Fruit fly (Drosophila melanogaster): ENCODE data around the gene Cp15.

The Cp15 gene

DNA sequence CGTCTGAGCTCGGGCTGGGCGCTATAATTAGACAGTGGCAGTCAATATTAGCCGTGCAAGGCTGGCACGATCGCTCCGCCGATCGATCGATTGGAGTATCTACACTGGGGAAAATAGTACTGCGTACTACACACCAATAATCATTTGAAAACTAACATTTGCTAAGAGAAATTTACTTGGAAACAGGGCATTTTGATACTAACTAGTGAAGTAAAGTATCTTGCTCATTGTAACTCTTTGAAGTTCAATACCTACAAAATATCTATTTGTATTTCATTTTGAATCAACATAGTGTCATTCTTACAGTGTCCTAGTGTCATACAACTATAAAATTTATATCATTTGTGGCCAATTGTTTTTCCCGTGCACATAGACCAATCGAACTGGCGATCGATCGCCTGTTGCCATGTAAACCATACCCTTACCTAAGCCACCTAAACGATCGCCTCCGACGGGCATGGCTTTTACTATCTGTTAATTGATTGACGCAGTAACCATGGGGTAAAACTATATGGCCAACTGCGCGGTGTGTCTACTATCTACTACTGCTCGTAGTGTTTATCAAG lies 27.6 kb upstream of the Cp15 start (continued):
- TF ChIP-seq CG10431 (GFP tag; optimal IDR thresholded peaks at IDR 0.05) (no peak), schlank (tag; optimal IDR thresholded peaks at IDR 0.05) (peak; percentile 10), CG16779 (GFP tag; IDR thresholded peaks at IDR 0.05) (no peak), jing (GFP tag; optimal IDR thresholded peaks at IDR 0.05) (peak; percentile 73), CG16815 (GFP tag; optimal IDR thresholded peaks at IDR 0.05) (peak; percentile 62), E2f1 (GFP tag; IDR thresholded peaks at IDR 0.05) (peak; percentile 74), lab (GFP tag; optimal IDR thresholded peaks at IDR 0.05) (peak; percentile 84), trh (GFP tag; optimal IDR thresholded peaks at IDR 0.05) (peak; percentile 7), disco-r (GFP tag; optimal IDR thresholded peaks at IDR 0.05) (peak; percentile 29), dan (GFP tag; IDR thresholded peaks at IDR 0.05) (no peak), pfk (GFP tag; optimal IDR thresholded peaks at IDR 0.05) (no peak), CG17829 (tag; optimal IDR thresholded peaks at IDR 0.05) (peak; percentile 72), Hr51 (GFP tag; optimal IDR thresholded peaks at IDR 0.05) (peak; percentile 73 to 89), Hmr (GFP tag; optimal IDR thresholded peaks at IDR 0.05) (peak; percentile 86), croc (GFP tag; conservative IDR thresholded peaks at IDR 0.05) (no peak; the same call in 2 of the 3 replicates), CG15073 (GFP tag; optimal IDR thresholded peaks at IDR 0.05) (peak; percentile 34), CG7786 (GFP tag; optimal IDR thresholded peaks at IDR 0.05) (peak; percentile 86), CG8944 (GFP tag; optimal IDR thresholded peaks at IDR 0.05) (peak; percentile 57), lov (optimal IDR thresholded peaks at IDR 0.05) (no peak), lov (GFP tag; IDR thresholded peaks at IDR 0.05) (no peak), CG31224 (GFP tag; IDR thresholded peaks at IDR 0.05) (peak; percentile 67), stwl (tag; optimal IDR thresholded peaks at IDR 0.05) (no peak), CG4360 (GFP tag; IDR thresholded peaks at IDR 0.05) (no peak), CG7556 (GFP tag; optimal IDR thresholded peaks at IDR 0.05) (peak; percentile 88), Max (GFP tag; optimal IDR thresholded peaks at IDR 0.05) (peak; percentile 71), emc (GFP tag; optimal IDR thresholded peaks at IDR 0.05) (peak; percentile 66), fd64A (GFP tag; optimal IDR thresholded peaks at IDR 0.05) (peak; percentile 16), bcd (GFP tag; optimal IDR thresholded peaks at IDR 0.05) (peak; percentile 84), C15 (GFP tag; IDR thresholded peaks at IDR 0.05) (peak; percentile 35; the same call in 1 of the 3 replicates), Ravus (GFP tag; IDR thresholded peaks at IDR 0.05) (peak; percentile 63), H15 (GFP tag; IDR thresholded peaks at IDR 0.05) (peak; percentile 45; the same call in 1 of the 3 replicates), CG3838 (GFP tag; optimal IDR thresholded peaks at IDR 0.05) (peak; percentile 45), Dfd (GFP tag; optimal IDR thresholded peaks at IDR 0.05) (no peak), Chrac-16 (GFP tag; optimal IDR thresholded peaks at IDR 0.05) (peak; percentile 80), HLH4C (GFP tag; IDR thresholded peaks at IDR 0.05; ENCODE audit: partially characterized antibody) (no peak), CG11085 (GFP tag; IDR thresholded peaks at IDR 0.05) (peak; percentile 47; the same call in 1 of the 2 replicates), abd-A (tag; optimal IDR thresholded peaks at IDR 0.05) (no peak), CG6791 (GFP tag; IDR thresholded peaks at IDR 0.05; ENCODE audit: partially characterized antibody) (no peak), CG8281 (tag; optimal IDR thresholded peaks at IDR 0.05) (peak; percentile 38), ERR (GFP tag; optimal IDR thresholded peaks at IDR 0.05) (peak; percentile 61), CG33213 (GFP tag; optimal IDR thresholded peaks at IDR 0.05) (peak; percentile 56), Fer1 (GFP tag; optimal IDR thresholded peaks at IDR 0.05) (peak; percentile 76), H2.0 (GFP tag; IDR thresholded peaks at IDR 0.05) (peak; percentile 53), scrt (GFP tag; optimal IDR thresholded peaks at IDR 0.05) (peak; percentile 65), z (GFP tag; IDR thresholded peaks at IDR 0.05) (no peak), MBD-R2 (GFP tag; IDR thresholded peaks at IDR 0.05) (peak; percentile 55), CG3065 (GFP tag; optimal IDR thresholded peaks at IDR 0.05) (no peak), Lpt (GFP tag; optimal IDR thresholded peaks at IDR 0.05) (no peak), otp (GFP tag; IDR thresholded peaks at IDR 0.05) (peak; percentile 76; the same call in 2 of the 3 replicates), chm (GFP tag; IDR thresholded peaks at IDR 0.05) (no peak; the same call in 1 of the 2 replicates), Fer2 (tag; optimal IDR thresholded peaks at IDR 0.05) (peak; percentile 9)

Data from whole organism, embryonic.